Worm (Caenorhabditis elegans): Measurements from ENCODE around the gene sftd-3.

Gene sftd-3

DNA sequence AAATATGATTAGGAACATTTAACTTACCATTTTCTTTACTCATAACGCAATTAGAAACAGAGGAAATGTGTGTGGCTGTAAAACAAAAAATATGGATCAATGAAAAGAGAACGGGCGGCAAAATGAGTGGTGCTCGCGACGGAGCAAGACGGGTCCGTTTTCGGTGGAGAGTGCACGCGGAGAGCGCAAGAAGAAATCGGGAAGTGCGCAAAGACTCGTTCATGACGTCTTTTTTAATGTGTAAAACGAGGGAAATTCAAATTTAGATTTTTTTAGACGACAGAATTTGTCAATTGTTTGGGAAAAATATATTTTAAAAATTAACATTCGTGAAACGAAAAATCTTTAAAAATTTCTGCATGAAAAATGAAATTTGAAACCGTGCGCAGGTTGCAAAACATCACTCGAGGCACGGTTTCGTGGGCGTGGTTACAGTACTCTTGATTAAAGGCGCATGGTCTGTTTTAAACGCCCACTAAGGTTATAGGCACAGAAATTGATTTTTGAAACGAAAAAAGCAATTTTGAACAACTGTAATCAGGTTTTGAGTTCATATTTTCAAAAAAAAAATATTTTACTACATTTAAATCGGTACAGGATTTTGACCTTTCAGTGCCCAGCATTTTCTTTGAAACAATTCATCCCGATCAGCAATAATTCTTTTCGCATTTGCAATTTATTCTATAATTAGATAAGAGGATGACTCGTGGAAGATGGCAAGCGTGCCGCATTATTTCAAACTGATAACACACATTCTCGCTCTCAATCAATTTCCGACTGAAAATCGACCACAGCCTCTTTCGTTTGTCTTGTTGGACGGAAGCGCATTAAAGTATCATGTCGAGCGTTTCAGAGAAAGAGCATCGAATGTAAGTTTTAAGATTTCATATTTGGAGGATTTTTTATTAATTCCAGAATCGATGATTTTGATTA is 5.6 kb upstream of the sftd-3 start, which contains the start of the genes szy-20 and C18E9.5:
szy-20 (minus strand) TSS at position 83 of the 933 bp plus-strand sequence.
C18E9.5 (plus strand) TSS at position 730 of the 933 bp plus-strand sequence.
- TF ChIP-seq snpc-1.3 (tag; optimal IDR thresholded peaks at IDR 0.05; ENCODE audit: insufficient read depth), result peak; percentile 61
- TF ChIP-seq unc-62 (GFP tag; optimal IDR thresholded peaks at IDR 0.05), result no peak
- no peak for TF ChIP-seq F55B11.4 (tag; optimal IDR thresholded peaks at IDR 0.05; ENCODE audit: borderline replicate concordance, insufficient read depth)
- TF ChIP-seq Y56A3A.18 (GFP tag; IDR thresholded peaks at IDR 0.05), result no peak
- TF ChIP-seq bed-2 (GFP tag; IDR thresholded peaks at IDR 0.05), result no peak
- TF ChIP-seq K12H6.12 (tag; optimal IDR thresholded peaks at IDR 0.05), result peak; percentile 47
- peak; percentile 64; the same call in 1 of the 2 replicates for TF ChIP-seq K11D2.4 (GFP tag; IDR thresholded peaks at IDR 0.05)
- TF ChIP-seq gei-17 (GFP tag; optimal IDR thresholded peaks at IDR 0.05), result no peak
- TF ChIP-seq T07F8.4 (tag; optimal IDR thresholded peaks at IDR 0.05), result no peak
- TF ChIP-seq ama-1 (optimal IDR thresholded peaks at IDR 0.05), result no peak
- no peak for TF ChIP-seq ama-1 (GFP tag; optimal IDR thresholded peaks at IDR 0.05)
- TF ChIP-seq mcd-1 (GFP tag; IDR thresholded peaks at IDR 0.05), result peak; percentile 81
- no peak for TF ChIP-seq sea-2 (GFP tag; IDR thresholded peaks at IDR 0.05)
- no peak for TF ChIP-seq ets-4 (GFP tag; optimal IDR thresholded peaks at IDR 0.05)
- peak; percentile 46 for TF ChIP-seq him-1 (tag; optimal IDR thresholded peaks at IDR 0.05)
- peak; percentile 71 for TF ChIP-seq lin-40 (tag; optimal IDR thresholded peaks at IDR 0.05)
- TF ChIP-seq ztf-3 (GFP tag; optimal IDR thresholded peaks at IDR 0.05), result no peak
- peak; percentile 67 for TF ChIP-seq attf-5 (GFP tag; optimal IDR thresholded peaks at IDR 0.05)
- TF ChIP-seq unc-130 (GFP tag; optimal IDR thresholded peaks at IDR 0.05), result peak; percentile 15
- TF ChIP-seq sdz-38 (tag; optimal IDR thresholded peaks at IDR 0.05), result no peak
- TF ChIP-seq tbp1 (GFP tag; optimal IDR thresholded peaks at IDR 0.05), result peak; percentile 10
- TF ChIP-seq lin-26 (GFP tag; IDR thresholded peaks at IDR 0.05), result no peak
- no peak for TF ChIP-seq attf-6 (GFP tag; IDR thresholded peaks at IDR 0.05)
- TF ChIP-seq snpc-3.4 (tag; optimal IDR thresholded peaks at IDR 0.05), result peak; percentile 40
- no peak for TF ChIP-seq tbx-9 (tag; optimal IDR thresholded peaks at IDR 0.05; ENCODE audit: borderline replicate concordance)
- no peak for TF ChIP-seq B0019.2 (GFP tag; conservative IDR thresholded peaks at IDR 0.05)
- TF ChIP-seq pha-4 (tag; optimal IDR thresholded peaks at IDR 0.05), result no peak
- TF ChIP-seq ccch-3 (GFP tag; optimal IDR thresholded peaks at IDR 0.05), result no peak
- no peak for TF ChIP-seq zim-3 (tag; optimal IDR thresholded peaks at IDR 0.05)
- no peak for TF ChIP-seq egrh-3 (GFP tag; IDR thresholded peaks at IDR 0.05)
- TF ChIP-seq mel-28 (tag; optimal IDR thresholded peaks at IDR 0.05; ENCODE audit: borderline replicate concordance), result no peak
- TF ChIP-seq Y67H2A.10 (GFP tag; conservative IDR thresholded peaks at IDR 0.05), result no peak
- no peak for TF ChIP-seq F39B2.1 (GFP tag; IDR thresholded peaks at IDR 0.05)
- TF ChIP-seq nhr-120 (GFP tag; IDR thresholded peaks at IDR 0.05), result no peak
- TF ChIP-seq dpff-1 (tag; optimal IDR thresholded peaks at IDR 0.05), result no peak
- no peak for TF ChIP-seq egl-18 (GFP tag; IDR thresholded peaks at IDR 0.05)
- peak; percentile 26 for TF ChIP-seq snpc-1.1 (tag; optimal IDR thresholded peaks at IDR 0.05; ENCODE audit: insufficient read depth)
- TF ChIP-seq hlh-26 (GFP tag; conservative IDR thresholded peaks at IDR 0.05), result no peak
- peak; percentile 96 for TF ChIP-seq lsl-1 (GFP tag; optimal IDR thresholded peaks at IDR 0.05)
- TF ChIP-seq cebp-2 (GFP tag; IDR thresholded peaks at IDR 0.05), result no peak
- TF ChIP-seq fkh-3 (tag; optimal IDR thresholded peaks at IDR 0.05), result no peak
- TF ChIP-seq attf-3 (GFP tag; conservative IDR thresholded peaks at IDR 0.05), result peak; percentile 75
- TF ChIP-seq nfya-1 (tag; optimal IDR thresholded peaks at IDR 0.05; ENCODE audit: borderline replicate concordance, insufficient read depth), result no peak
- TF ChIP-seq ztf-25 (GFP tag; IDR thresholded peaks at IDR 0.05), result no peak
- peak; percentile 93 for TF ChIP-seq ztf-18 (tag; optimal IDR thresholded peaks at IDR 0.05)
- TF ChIP-seq Y95B8A.8 (GFP tag; IDR thresholded peaks at IDR 0.05), result 0 out of 2 replicates have a peak, but pooled peaks have one; percentile 33
- TF ChIP-seq efl-1 (GFP tag; optimal IDR thresholded peaks at IDR 0.05), result peak; percentile 62
